Fruit fly (Drosophila melanogaster) whole organism, wandering third instar larva: ENCODE measurements around the gene eIF5B.

Experiments used
- Abd-B ChIP-seq: fragments of >200 bp; optimal IDR thresholded peaks from 2 replicates; lab custom pipeline; 2017; ENCODE audit warnings: missing biosample characterization, missing genetic modification characterization
- HLH106 ChIP-seq: fragments of 200-800 bp; optimal IDR thresholded peaks from 3 replicates; lab custom pipeline; 2019; ENCODE audit warnings: missing biosample characterization, mild to moderate bottlenecking, missing genetic modification characterization, moderate library complexity
- N ChIP-seq: fragments of >200 bp; optimal IDR thresholded peaks from 2 replicates; lab custom pipeline; 2018; ENCODE audit warnings: missing biosample characterization, missing external identifiers, missing genetic modification characterization
- OdsH ChIP-seq: fragments of 200-800 bp; sonication (Bioruptor generic); optimal IDR thresholded peaks from 2 replicates; lab custom pipeline; 2016; ENCODE audit warnings: missing biosample characterization, mild to moderate bottlenecking, missing genetic modification characterization
- Rel ChIP-seq, 2 experiments: fragments of 200-800 bp; sonication (Bioruptor generic) in 1 of 2; optimal IDR thresholded peaks; 2 replicates in 1 of 2; 3 replicates in 1 of 2; lab custom pipeline; 2016 to 2019; ENCODE audit warnings: mild to moderate bottlenecking in 2 of 2, missing biosample characterization in 2 of 2, missing genetic modification characterization in 2 of 2, moderate library complexity in 1 of 2
- br ChIP-seq: fragments of 200-800 bp; sonication (Bioruptor generic); optimal IDR thresholded peaks from 2 replicates; lab custom pipeline; 2016; ENCODE audit warnings: missing biosample characterization, missing genetic modification characterization
- brk ChIP-seq: fragments of 200-800 bp; sonication (Bioruptor generic); optimal IDR thresholded peaks from 2 replicates; lab custom pipeline; 2016; ENCODE audit warnings: missing biosample characterization, mild to moderate bottlenecking, missing genetic modification characterization
- dmrt93B ChIP-seq: fragments of 200-800 bp; sonication (Bioruptor generic); optimal IDR thresholded peaks from 2 replicates; lab custom pipeline; 2018; ENCODE audit warnings: missing biosample characterization, mild to moderate bottlenecking, missing genetic modification characterization
- foxo ChIP-seq, 2 experiments: fragments of 200-800 bp; sonication (Bioruptor generic); optimal IDR thresholded peaks; 2 replicates in 1 of 2; 3 replicates in 1 of 2; lab custom pipeline; 2016 to 2017; ENCODE audit warnings: missing biosample characterization in 2 of 2, missing genetic modification characterization in 2 of 2
- h ChIP-seq: fragments of 200-800 bp; sonication (Bioruptor generic); optimal IDR thresholded peaks from 3 replicates; lab custom pipeline; 2016; ENCODE audit warnings: missing biosample characterization, mild to moderate bottlenecking, missing genetic modification characterization
- lola ChIP-seq: fragments of >200 bp; optimal IDR thresholded peaks from 2 replicates; lab custom pipeline; 2017; ENCODE audit warnings: missing biosample characterization, missing genetic modification characterization
- pan ChIP-seq: fragments of >200 bp; optimal IDR thresholded peaks from 2 replicates; lab custom pipeline; 2017
- psq ChIP-seq: fragments of 200-800 bp; sonication (Bioruptor generic); optimal IDR thresholded peaks from 3 replicates; lab custom pipeline; 2017; ENCODE audit warnings: missing biosample characterization, mild to moderate bottlenecking, missing genetic modification characterization, moderate library complexity
- sv ChIP-seq: fragments of 200-800 bp; sonication (Bioruptor generic); optimal IDR thresholded peaks from 3 replicates; lab custom pipeline; 2016; ENCODE audit warnings: missing biosample characterization, missing genetic modification characterization

DNA sequence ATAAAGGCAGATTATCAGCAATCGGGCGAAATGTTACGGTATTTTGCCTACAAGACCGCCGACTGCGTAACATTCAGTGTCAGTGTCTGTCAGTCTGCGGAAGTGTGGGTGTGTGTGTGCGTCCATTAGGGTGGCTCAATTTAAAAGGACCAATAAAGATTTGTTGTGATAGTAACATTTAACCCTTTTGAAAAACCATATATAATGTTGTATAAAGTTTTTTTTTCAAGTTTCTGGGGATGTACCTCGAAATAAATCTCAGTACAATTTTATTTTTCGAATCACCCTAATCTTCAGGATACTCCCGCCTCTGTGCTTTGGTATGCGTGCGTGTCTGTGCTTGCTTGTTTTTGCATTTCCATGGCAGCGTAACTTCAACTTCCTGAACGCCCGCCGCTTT, 12.0 kb upstream of the eIF5B start:
- TF ChIP-seq OdsH (GFP tag; lab: Kevin White, UChicago) (peak; percentile 63), br (GFP tag; lab: Kevin White, UChicago) (peak; percentile 21), pan (no peak), Abd-B (GFP tag; lab: Kevin White, UChicago) (no peak), lola (GFP tag; lab: Kevin White, UChicago) (no peak), sv (GFP tag; lab: Kevin White, UChicago) (peak; percentile 48), h (GFP tag; lab: Kevin White, UChicago) (peak; percentile 56), foxo (GFP tag; optimal IDR thresholded peaks at IDR 0.05; lab: Kevin White, UChicago) (peak in 1 of 2 experiments; percentile 63), HLH106 (tag; lab: Kevin White, UChicago) (peak; percentile 47), Rel (GFP tag; optimal IDR thresholded peaks at IDR 0.05; lab: Kevin White, UChicago) (no peak), Rel (tag; optimal IDR thresholded peaks at IDR 0.05; lab: Kevin White, UChicago) (no peak), psq (GFP tag; lab: Kevin White, UChicago) (no peak), N (GFP tag; lab: Kevin White, UChicago) (no peak), dmrt93B (GFP tag; lab: Kevin White, UChicago) (no peak), brk (no peak)
